Worm (Caenorhabditis elegans) whole organism, L1 larva: Measurements from ENCODE around the gene inf-1.

Source experiments
- C16A3.4 ChIP-seq: fragments of 150-350 bp; optimal IDR thresholded peaks from 2 replicates; lab custom pipeline; 2014; ENCODE audit warnings: missing biosample characterization, missing genetic modification characterization
- F16B12.6 ChIP-seq: fragments of 150-350 bp; optimal IDR thresholded peaks from 2 replicates; lab custom pipeline; 2014; ENCODE audit warnings: missing biosample characterization, missing genetic modification characterization
- aha-1 ChIP-seq: fragments of 150-350 bp; optimal IDR thresholded peaks from 2 replicates; lab custom pipeline; 2014; ENCODE audit warnings: missing biosample characterization, missing genetic modification characterization
- alr-1 ChIP-seq: fragments of 200-800 bp; sonication (Bioruptor generic); optimal IDR thresholded peaks from 2 replicates; lab custom pipeline; 2018; ENCODE audit warnings: borderline replicate concordance, mild to moderate bottlenecking, missing genetic modification characterization, missing compliant biosample characterization
- aly-2 ChIP-seq: fragments of 150-350 bp; optimal IDR thresholded peaks from 2 replicates; lab custom pipeline; 2014; ENCODE audit warnings: missing biosample characterization, missing genetic modification characterization
- ceh-82 ChIP-seq, 3 experiments: fragments of 150-350 bp in 1 of 3; sonication (generic microtip) in 2 of 3; optimal IDR thresholded peaks; 2 replicates each; lab custom pipeline; 2014 to 2017; ENCODE audit warnings: missing biosample characterization in 3 of 3, missing genetic modification characterization in 3 of 3
- efl-3 ChIP-seq: fragments of 200-800 bp; sonication (Bioruptor generic); optimal IDR thresholded peaks from 2 replicates; lab custom pipeline; 2018; ENCODE audit warnings: mild to moderate bottlenecking, missing genetic modification characterization, missing compliant biosample characterization
- egl-13 ChIP-seq: sonication (generic microtip); optimal IDR thresholded peaks from 2 replicates; lab custom pipeline; 2016; ENCODE audit warnings: missing genotype, missing genetic modification reagents, missing genetic modification characterization, missing compliant biosample characterization
- elt-2 ChIP-seq: sonication (generic microtip); optimal IDR thresholded peaks from 2 replicates; lab custom pipeline; 2016; ENCODE audit warnings: missing genetic modification characterization, mild to moderate bottlenecking, inconsistent platforms, missing compliant biosample characterization, missing genetic modification reagents
- elt-3 ChIP-seq, 6 experiments: fragments of 150-350 bp in 1 of 6; sonication (generic microtip); optimal IDR thresholded peaks; 2 replicates each; lab custom pipeline; 2017 to 2018; ENCODE audit warnings: missing biosample characterization in 6 of 6, missing genetic modification characterization in 6 of 6, inconsistent platforms in 1 of 6
- fkh-4 ChIP-seq: sonication (generic microtip); optimal IDR thresholded peaks from 2 replicates; lab custom pipeline; 2016; ENCODE audit warnings: missing compliant biosample characterization, missing genetic modification characterization, borderline replicate concordance
- fos-1 ChIP-seq: fragments of 150-350 bp; optimal IDR thresholded peaks from 2 replicates; lab custom pipeline; 2014; ENCODE audit warnings: missing biosample characterization, missing genetic modification characterization
- grh-1 ChIP-seq: fragments of 200-800 bp; sonication (Bioruptor generic); IDR thresholded peaks from 2 replicates; pipeline ENCODE4 v1.3.6; 2022; ENCODE audit warnings: missing genetic modification reagents, missing genetic modification characterization, missing compliant biosample characterization
- hlh-4 ChIP-seq: sonication (generic microtip); optimal IDR thresholded peaks from 2 replicates; lab custom pipeline; 2016; ENCODE audit warnings: mild to moderate bottlenecking, missing genetic modification characterization, missing compliant biosample characterization
- isw-1 ChIP-seq: fragments of 200-800 bp; sonication (Bioruptor generic); IDR thresholded peaks from 2 replicates; pipeline ENCODE4 v1.3.6; 2022; ENCODE audit warnings: missing genetic modification characterization, missing compliant biosample characterization
- jun-1 ChIP-seq: fragments of 150-350 bp; optimal IDR thresholded peaks from 2 replicates; lab custom pipeline; 2014; ENCODE audit warnings: missing biosample characterization, missing genetic modification reagents, missing genetic modification characterization
- lin-15B ChIP-seq: fragments of 150-350 bp; sonication (generic microtip); optimal IDR thresholded peaks from 3 replicates; lab custom pipeline; 2014; ENCODE audit warnings: missing biosample characterization, missing genetic modification characterization
- lin-39 ChIP-seq: fragments of 150-350 bp; optimal IDR thresholded peaks from 2 replicates; lab custom pipeline; 2014; ENCODE audit warnings: missing biosample characterization, missing genetic modification reagents, missing genetic modification characterization
- lir-3 ChIP-seq: sonication (generic microtip); optimal IDR thresholded peaks from 2 replicates; lab custom pipeline; 2016; ENCODE audit warnings: mild to moderate bottlenecking, missing genetic modification characterization, moderate library complexity, missing compliant biosample characterization; ENCODE audit not compliant: poor library complexity
- lsy-2 ChIP-seq, 2 experiments: fragments of 150-350 bp; optimal IDR thresholded peaks; 2 replicates each; lab custom pipeline; 2014; ENCODE audit warnings: missing biosample characterization in 2 of 2, missing genetic modification characterization in 2 of 2
- mab-9 ChIP-seq: fragments of 200-800 bp; sonication (Bioruptor generic); IDR thresholded peaks from 2 replicates; pipeline ENCODE4 v1.3.6; 2022; ENCODE audit warnings: missing genetic modification reagents, missing genetic modification characterization, missing compliant biosample characterization
- mef-2 ChIP-seq: fragments of 150-350 bp; optimal IDR thresholded peaks from 2 replicates; lab custom pipeline; 2014; ENCODE audit warnings: missing biosample characterization, missing genetic modification characterization
- mep-1 ChIP-seq: fragments of 150-350 bp; optimal IDR thresholded peaks from 2 replicates; lab custom pipeline; 2014; ENCODE audit warnings: missing biosample characterization, missing genetic modification characterization
- nhr-11 ChIP-seq: fragments of 150-350 bp; optimal IDR thresholded peaks from 2 replicates; lab custom pipeline; 2014; ENCODE audit warnings: missing biosample characterization, missing genetic modification characterization
- nhr-19 ChIP-seq: fragments of 200-800 bp; sonication (Bioruptor generic); conservative IDR thresholded peaks from 2 replicates; pipeline ENCODE4 v1.3.6; 2022; ENCODE audit warnings: missing genetic modification characterization, missing compliant biosample characterization
- nhr-71 ChIP-seq: sonication (generic microtip); optimal IDR thresholded peaks from 2 replicates; lab custom pipeline; 2016; ENCODE audit warnings: mild to moderate bottlenecking, missing genetic modification characterization, moderate library complexity, missing compliant biosample characterization
- nhr-76 ChIP-seq: sonication (generic microtip); optimal IDR thresholded peaks from 2 replicates; lab custom pipeline; 2017; ENCODE audit warnings: missing biosample characterization, missing genetic modification characterization
- nhr-90 ChIP-seq: sonication (generic microtip); optimal IDR thresholded peaks from 2 replicates; lab custom pipeline; 2016; ENCODE audit warnings: mild to moderate bottlenecking, missing genetic modification characterization, missing compliant biosample characterization; ENCODE audit not compliant: poor library complexity
- pax-3 ChIP-seq: fragments of 200-800 bp; sonication (Bioruptor generic); optimal IDR thresholded peaks from 2 replicates; lab custom pipeline; 2018; ENCODE audit warnings: mild to moderate bottlenecking, missing genetic modification characterization, moderate library complexity, missing compliant biosample characterization
- pqm-1 ChIP-seq: sonication (generic microtip); optimal IDR thresholded peaks from 3 replicates; lab custom pipeline; 2017; ENCODE audit warnings: missing biosample characterization, missing genetic modification characterization
- rnt-1 ChIP-seq: sonication (generic microtip); optimal IDR thresholded peaks from 2 replicates; lab custom pipeline; 2016; ENCODE audit warnings: mild to moderate bottlenecking, missing genetic modification characterization, moderate library complexity, missing compliant biosample characterization
- snpc-4 ChIP-seq: fragments of 150-350 bp; optimal IDR thresholded peaks from 2 replicates; lab custom pipeline; 2014; ENCODE audit warnings: missing biosample characterization, missing genetic modification characterization
- sox-4 ChIP-seq: sonication (generic microtip); optimal IDR thresholded peaks from 2 replicates; lab custom pipeline; 2016; ENCODE audit warnings: missing genetic modification characterization, missing compliant biosample characterization
- sptf-1 ChIP-seq: fragments of 150-350 bp; optimal IDR thresholded peaks from 2 replicates; lab custom pipeline; 2014; ENCODE audit warnings: missing biosample characterization, missing genetic modification characterization
- sup-37 ChIP-seq: fragments of 200-800 bp; sonication (Bioruptor generic); optimal IDR thresholded peaks from 2 replicates; lab custom pipeline; 2018; ENCODE audit warnings: mild to moderate bottlenecking, missing genetic modification characterization, missing compliant biosample characterization
- swsn-7 ChIP-seq: sonication (generic microtip); optimal IDR thresholded peaks from 2 replicates; lab custom pipeline; 2016; ENCODE audit warnings: missing genetic modification characterization, missing compliant biosample characterization
- tbx-2 ChIP-seq: sonication (generic microtip); optimal IDR thresholded peaks from 2 replicates; lab custom pipeline; 2016; ENCODE audit warnings: missing genetic modification characterization, missing compliant biosample characterization
- unc-130 ChIP-seq: fragments of 150-350 bp; optimal IDR thresholded peaks from 2 replicates; lab custom pipeline; 2017; ENCODE audit warnings: missing biosample characterization, missing genetic modification characterization, inconsistent platforms
- unc-86 ChIP-seq: sonication (generic microtip); optimal IDR thresholded peaks from 2 replicates; lab custom pipeline; 2016; ENCODE audit warnings: missing genetic modification characterization, missing compliant biosample characterization
- unc-98 ChIP-seq: fragments of 200-800 bp; sonication (Bioruptor generic); IDR thresholded peaks from 2 replicates; pipeline ENCODE4 v1.3.6; 2022; ENCODE audit warnings: missing genetic modification characterization, missing compliant biosample characterization
- xbp-1 ChIP-seq: sonication (generic microtip); optimal IDR thresholded peaks from 2 replicates; lab custom pipeline; 2016; ENCODE audit warnings: missing genetic modification characterization, missing compliant biosample characterization
- zag-1 ChIP-seq: fragments of 150-350 bp; optimal IDR thresholded peaks from 2 replicates; lab custom pipeline; 2014; ENCODE audit warnings: missing biosample characterization, missing genetic modification characterization
- zip-4 ChIP-seq: fragments of 200-800 bp; sonication (Bioruptor generic); optimal IDR thresholded peaks from 2 replicates; lab custom pipeline; 2018; ENCODE audit warnings: mild to moderate bottlenecking, missing genetic modification characterization, moderate library complexity, missing compliant biosample characterization
- ztf-11 ChIP-seq, 2 experiments: sonication (generic microtip); optimal IDR thresholded peaks; 2 replicates each; lab custom pipeline; 2016 to 2017; ENCODE audit warnings: missing genetic modification characterization in 2 of 2, missing biosample characterization in 1 of 2, missing compliant biosample characterization in 1 of 2
- ztf-4 ChIP-seq: fragments of 150-350 bp; optimal IDR thresholded peaks from 2 replicates; lab custom pipeline; 2014; ENCODE audit warnings: missing biosample characterization, missing genetic modification characterization

inf-1 gene

DNA sequence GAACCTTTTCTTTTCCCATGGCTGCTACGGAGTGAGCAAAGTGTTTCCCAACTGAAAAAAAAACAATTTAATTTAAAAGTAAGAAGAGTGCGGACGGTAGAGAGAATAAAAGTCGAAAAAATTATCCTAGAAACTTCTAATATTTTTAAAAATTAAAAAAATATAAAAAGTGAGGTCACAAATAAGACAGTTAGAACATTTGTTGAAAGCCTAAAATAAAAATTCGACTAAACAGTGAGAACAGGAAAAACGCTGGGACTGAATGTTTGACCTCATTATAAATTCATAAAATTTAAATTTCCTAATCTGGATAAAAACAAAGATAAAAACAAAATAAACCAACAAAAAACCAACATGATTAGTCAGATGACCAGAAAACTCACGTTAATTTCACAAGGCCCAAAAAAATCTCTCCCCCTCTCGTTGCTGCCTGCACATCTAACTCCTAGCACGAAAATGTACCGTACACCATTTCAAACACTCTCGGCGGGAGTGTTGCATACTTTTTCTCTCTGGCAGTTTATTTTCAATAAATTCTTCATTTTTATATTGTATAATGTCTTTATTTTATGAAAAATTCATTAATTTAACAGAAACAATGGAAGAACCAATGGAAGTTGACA, 41.8 kb downstream of the inf-1 start, which contains the start of the genes eef-1A.1 and rfc-4 (continued):
- peak; percentile 98 for TF ChIP-seq isw-1 (GFP tag; lab: Robert Waterston, UW)
- peak; percentile 93 for TF ChIP-seq ztf-4

DNA sequence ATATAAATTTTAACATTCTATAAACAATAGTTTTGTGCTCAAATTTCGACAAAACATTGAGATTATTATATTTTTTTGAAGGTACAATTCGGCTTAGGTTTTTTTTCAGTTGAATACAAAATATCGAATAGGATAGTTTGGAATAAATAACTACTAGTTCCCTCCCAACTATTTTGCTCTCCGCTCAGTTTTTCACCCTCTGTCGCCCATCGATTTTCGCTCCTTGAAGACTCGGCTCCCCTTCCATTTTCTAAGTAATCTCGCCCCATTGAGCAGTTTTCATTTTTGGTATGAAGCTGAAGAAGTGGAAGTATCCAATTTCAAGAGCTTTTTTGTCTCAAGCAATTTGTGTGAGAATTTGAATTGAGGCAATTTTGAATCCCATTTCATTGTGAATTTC, 43.7 kb downstream of the inf-1 start, which contains the start of gene F31E3.2:
F31E3.2 (plus strand) TSS at position 301 of the 400 bp plus-strand sequence.
- TF ChIP-seq unc-130 (no peak), lsy-2 (tag; optimal IDR thresholded peaks at IDR 0.05; lab: Kevin White, UChicago) (peak in 1 of 2 experiments; percentile 9)
- TF ChIP-seq, all 84 proteins: peak for 1

DNA sequence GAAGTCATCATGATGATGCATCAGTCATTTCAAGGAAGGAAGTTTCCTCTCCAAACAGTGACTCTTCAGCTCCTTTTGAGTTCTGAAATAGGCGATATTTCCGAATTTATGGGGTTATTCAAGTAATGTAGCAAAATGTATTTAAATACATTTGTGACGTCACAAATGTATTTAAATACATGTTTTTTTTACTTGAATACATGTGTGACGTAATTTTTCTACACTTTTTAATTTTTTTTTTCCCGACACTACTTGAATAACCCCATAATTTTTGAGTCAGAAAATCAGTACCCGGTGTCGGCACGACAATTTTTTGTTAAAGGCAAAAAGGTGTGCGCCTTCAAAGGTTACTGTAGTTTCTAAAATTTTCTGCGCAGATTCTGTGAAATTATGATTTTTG, 45.0 kb downstream of the inf-1 start:
- no peak for TF ChIP-seq lsy-2 (tag; optimal IDR thresholded peaks at IDR 0.05; lab: Kevin White, UChicago)
- no peak for TF ChIP-seq sptf-1 (tag; lab: Kevin White, UChicago)
- no peak for TF ChIP-seq sup-37 (GFP tag; lab: Kevin White, UChicago)
- TF ChIP-seq hlh-4: no peak
- no peak for TF ChIP-seq aly-2 (tag; lab: Kevin White, UChicago)
- no peak for TF ChIP-seq F16B12.6 (tag; lab: Kevin White, UChicago)
- no peak for TF ChIP-seq unc-130
- no peak for TF ChIP-seq lin-39 (tag; lab: Kevin White, UChicago)
- TF ChIP-seq sox-4 (tag; lab: Kevin White, UChicago): no peak
- no peak for TF ChIP-seq ztf-11 (tag; optimal IDR thresholded peaks at IDR 0.05; lab: Kevin White, UChicago)
- TF ChIP-seq nhr-11 (tag; lab: Kevin White, UChicago): no peak
- TF ChIP-seq, all 84 proteins: peak for 0

DNA sequence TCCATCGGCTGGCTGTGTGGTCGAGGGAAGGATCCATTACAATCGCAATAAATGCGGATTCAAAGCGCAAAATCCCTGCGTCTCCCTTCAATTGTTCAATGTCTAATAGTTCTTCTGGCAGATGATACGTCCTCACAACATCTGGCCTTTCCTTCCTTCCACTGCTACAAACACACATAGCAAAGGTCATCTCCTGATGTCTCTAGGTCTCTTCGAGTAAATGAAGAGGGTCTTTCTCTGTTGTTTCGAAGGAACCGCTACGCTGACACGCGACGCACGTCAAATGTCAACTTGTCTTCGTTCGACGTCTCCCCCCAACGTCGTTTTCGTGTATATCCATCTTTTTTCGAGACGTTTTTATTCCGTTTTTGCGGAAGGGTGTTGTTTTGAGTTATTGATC, 48.9 kb downstream of the inf-1 start:
- TF ChIP-seq jun-1 (no peak), unc-86 (peak; percentile 24), alr-1 (tag; lab: Kevin White, UChicago) (no peak), isw-1 (GFP tag; lab: Robert Waterston, UW) (no peak), nhr-76 (tag; lab: Kevin White, UChicago) (no peak), snpc-4 (tag; lab: Kevin White, UChicago) (peak; percentile 31), pqm-1 (tag; lab: Kevin White, UChicago) (no peak), nhr-90 (tag; lab: Kevin White, UChicago) (peak; percentile 43), xbp-1 (tag; lab: Kevin White, UChicago) (peak; percentile 20), swsn-7 (peak; percentile 60), egl-13 (tag; lab: Kevin White, UChicago) (no peak), unc-130 (peak; percentile 75), zip-4 (no peak), fkh-4 (tag; lab: Kevin White, UChicago) (no peak), ceh-82 (tag; optimal IDR thresholded peaks at IDR 0.05; lab: Kevin White, UChicago) (peak in 1 of 3 experiments; percentile 32), nhr-11 (tag; lab: Kevin White, UChicago) (no peak), ztf-11 (tag; optimal IDR thresholded peaks at IDR 0.05; lab: Kevin White, UChicago) (peak in 1 of 2 experiments; percentile 58), rnt-1 (tag; lab: Kevin White, UChicago) (peak; percentile 68), elt-3 (tag; optimal IDR thresholded peaks at IDR 0.05; lab: Kevin White, UChicago) (peak in 2 of 6 experiments; percentile 17 to 65), zag-1 (tag; lab: Kevin White, UChicago) (no peak), lin-39 (tag; lab: Kevin White, UChicago) (no peak), unc-98 (GFP tag; lab: Robert Waterston, UW) (no peak), lir-3 (tag; lab: Kevin White, UChicago) (no peak), fos-1 (tag; lab: Kevin White, UChicago) (peak; percentile 34), mef-2 (tag; lab: Kevin White, UChicago) (no peak), efl-3 (GFP tag; lab: Kevin White, UChicago) (no peak), F16B12.6 (tag; lab: Kevin White, UChicago) (no peak), mab-9 (GFP tag; lab: Robert Waterston, UW) (no peak), tbx-2 (tag; lab: Kevin White, UChicago) (peak; percentile 79), C16A3.4 (tag; lab: Kevin White, UChicago) (peak; percentile 78), aha-1 (tag; lab: Kevin White, UChicago) (no peak), nhr-19 (GFP tag; lab: Robert Waterston, UW) (peak; percentile 62), mep-1 (tag; lab: Kevin White, UChicago) (peak; percentile 88), elt-2 (no peak), lin-15B (tag; lab: Kevin White, UChicago) (no peak), pax-3 (tag; lab: Kevin White, UChicago) (no peak), nhr-71 (tag; lab: Kevin White, UChicago) (peak; percentile 80), grh-1 (GFP tag; lab: Robert Waterston, UW) (no peak)
